Worm (Caenorhabditis elegans) whole organism, mixed stage, embryonic: ENCODE measurements around the gene odr-4.

ENCODE experiments used
- lin-13 ChIP-seq: fragments of 150-350 bp; optimal IDR thresholded peaks from 2 replicates; lab custom pipeline; 2014; ENCODE audit warnings: missing biosample characterization, missing genetic modification characterization
- lsy-2 ChIP-seq: fragments of 150-350 bp; optimal IDR thresholded peaks from 2 replicates; lab custom pipeline; 2014; ENCODE audit warnings: missing biosample characterization, missing genetic modification characterization
- mep-1 ChIP-seq: fragments of 150-350 bp; optimal IDR thresholded peaks from 2 replicates; lab custom pipeline; 2017; ENCODE audit warnings: missing biosample characterization, missing genetic modification reagents, missing genetic modification characterization, inconsistent platforms
- nhr-237 ChIP-seq: fragments of 150-350 bp; optimal IDR thresholded peaks from 2 replicates; lab custom pipeline; 2014; ENCODE audit warnings: missing biosample characterization, missing genetic modification characterization
- nhr-28 ChIP-seq: fragments of 150-350 bp; optimal IDR thresholded peaks from 2 replicates; lab custom pipeline; 2014; ENCODE audit warnings: missing biosample characterization, missing genetic modification characterization
- sem-2 ChIP-seq: fragments of 200-800 bp; sonication (Bioruptor generic); optimal IDR thresholded peaks from 2 replicates; lab custom pipeline; 2018; ENCODE audit warnings: mild to moderate bottlenecking, missing genetic modification characterization, missing compliant biosample characterization

- TF ChIP-seq nhr-28 (tag; lab: Kevin White, UChicago) (no peak), nhr-237 (tag; lab: Kevin White, UChicago) (no peak), sem-2 (GFP tag; lab: Kevin White, UChicago) (no peak), lsy-2 (tag; lab: Kevin White, UChicago) (no peak), mep-1 (tag; lab: Kevin White, UChicago) (no peak), lin-13 (tag; lab: Kevin White, UChicago) (no peak)
Measured at ce11 chrIII:6681790-6682189, 48.8 kb upstream of the odr-4 start.
